Fruit fly (Drosophila melanogaster): ENCODE results near the gene CG1092.

Gene CG1092

dm6 chr3R:4281119-4281861, 14.7 kb downstream of the CG1092 start:
- TF ChIP-seq Hr96 (GFP tag; optimal IDR thresholded peaks at IDR 0.05), result peak; percentile 18
- TF ChIP-seq cic (GFP tag; optimal IDR thresholded peaks at IDR 0.05), result peak; percentile 20
- no peak for TF ChIP-seq Crg-1 (GFP tag; optimal IDR thresholded peaks at IDR 0.05)

- TF ChIP-seq bab1 (GFP tag; optimal IDR thresholded peaks at IDR 0.05) (no peak), CG12768 (GFP tag; optimal IDR thresholded peaks at IDR 0.05) (no peak), CG11617 (GFP tag; optimal IDR thresholded peaks at IDR 0.05) (no peak), cic (GFP tag; optimal IDR thresholded peaks at IDR 0.05) (no peak), CG1620 (GFP tag; optimal IDR thresholded peaks at IDR 0.05) (no peak), CG7045 (GFP tag; optimal IDR thresholded peaks at IDR 0.05) (no peak), tj (GFP tag; optimal IDR thresholded peaks at IDR 0.05) (no peak), kay (GFP tag; ENCODE audit: borderline replicate concordance) (no peak), Crg-1 (GFP tag; optimal IDR thresholded peaks at IDR 0.05) (no peak), pad (GFP tag; optimal IDR thresholded peaks at IDR 0.05) (no peak), CG5204 (GFP tag; optimal IDR thresholded peaks at IDR 0.05) (no peak), Clk (GFP tag; optimal IDR thresholded peaks at IDR 0.05) (no peak), Mnt (GFP tag; optimal IDR thresholded peaks at IDR 0.05) (no peak), CG7101 (tag; optimal IDR thresholded peaks at IDR 0.05) (no peak), toe (GFP tag; optimal IDR thresholded peaks at IDR 0.05) (no peak), CG14711 (tag; optimal IDR thresholded peaks at IDR 0.05) (no peak), Hr96 (GFP tag; optimal IDR thresholded peaks at IDR 0.05) (no peak), CG33017 (tag; optimal IDR thresholded peaks at IDR 0.05) (no peak), ovo (GFP tag; optimal IDR thresholded peaks at IDR 0.05) (no peak), cnc (optimal IDR thresholded peaks at IDR 0.05) (no peak)
These were observed 15.6 kb downstream of the CG1092 start for dm6 chr3R:4282207-4282606.

- TF ChIP-seq kay (GFP tag; ENCODE audit: borderline replicate concordance) (no peak), CG12768 (GFP tag; optimal IDR thresholded peaks at IDR 0.05) (no peak), cic (GFP tag; optimal IDR thresholded peaks at IDR 0.05) (peak; percentile 35)
These were observed 17.9 kb downstream of the CG1092 start for dm6 chr3R:4284376-4284953.

- TF ChIP-seq cic (GFP tag; optimal IDR thresholded peaks at IDR 0.05) (peak; percentile 3), Clk (GFP tag; optimal IDR thresholded peaks at IDR 0.05) (no peak), cnc (optimal IDR thresholded peaks at IDR 0.05) (no peak), CG7045 (GFP tag; optimal IDR thresholded peaks at IDR 0.05) (no peak), CG12768 (GFP tag; optimal IDR thresholded peaks at IDR 0.05) (no peak), Mnt (GFP tag; optimal IDR thresholded peaks at IDR 0.05) (no peak)
These were observed 24.7 kb downstream of the CG1092 start for dm6 chr3R:4291289-4291688.

DNA sequence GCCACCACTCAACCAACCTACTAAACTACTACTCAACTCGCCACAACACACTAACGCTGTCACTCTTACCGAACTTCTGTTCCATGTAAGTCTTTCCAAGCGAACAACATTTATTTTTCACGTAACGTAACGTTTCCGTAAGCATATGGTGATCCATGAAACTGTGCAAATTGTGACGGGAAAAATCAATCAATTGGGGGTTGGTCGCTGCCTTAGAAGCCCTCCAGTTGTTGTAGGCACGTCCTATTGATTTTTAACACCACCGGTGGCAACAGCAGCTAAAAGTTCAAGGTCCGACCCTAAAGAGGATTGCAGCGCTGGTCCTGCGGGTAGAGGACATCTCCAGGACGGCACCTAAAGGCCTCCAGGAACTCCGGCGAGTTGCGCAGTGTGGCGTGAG, 25.6 kb downstream of the CG1092 start:
- TF ChIP-seq CG11617 (GFP tag; optimal IDR thresholded peaks at IDR 0.05) (no peak), pad (GFP tag; optimal IDR thresholded peaks at IDR 0.05) (no peak), cnc (optimal IDR thresholded peaks at IDR 0.05) (no peak), CG33017 (tag; optimal IDR thresholded peaks at IDR 0.05) (no peak), Clk (GFP tag; optimal IDR thresholded peaks at IDR 0.05) (no peak), Hr96 (GFP tag; optimal IDR thresholded peaks at IDR 0.05) (no peak), CG7045 (GFP tag; optimal IDR thresholded peaks at IDR 0.05) (no peak), Mnt (GFP tag; optimal IDR thresholded peaks at IDR 0.05) (no peak), CG1620 (GFP tag; optimal IDR thresholded peaks at IDR 0.05) (no peak), bab1 (GFP tag; optimal IDR thresholded peaks at IDR 0.05) (no peak), kay (GFP tag; ENCODE audit: borderline replicate concordance) (no peak), cic (GFP tag; optimal IDR thresholded peaks at IDR 0.05) (no peak), tj (GFP tag; optimal IDR thresholded peaks at IDR 0.05) (no peak), toe (GFP tag; optimal IDR thresholded peaks at IDR 0.05) (no peak), CG12768 (GFP tag; optimal IDR thresholded peaks at IDR 0.05) (no peak), ovo (GFP tag; optimal IDR thresholded peaks at IDR 0.05) (no peak), CG5204 (GFP tag; optimal IDR thresholded peaks at IDR 0.05) (no peak)

DNA sequence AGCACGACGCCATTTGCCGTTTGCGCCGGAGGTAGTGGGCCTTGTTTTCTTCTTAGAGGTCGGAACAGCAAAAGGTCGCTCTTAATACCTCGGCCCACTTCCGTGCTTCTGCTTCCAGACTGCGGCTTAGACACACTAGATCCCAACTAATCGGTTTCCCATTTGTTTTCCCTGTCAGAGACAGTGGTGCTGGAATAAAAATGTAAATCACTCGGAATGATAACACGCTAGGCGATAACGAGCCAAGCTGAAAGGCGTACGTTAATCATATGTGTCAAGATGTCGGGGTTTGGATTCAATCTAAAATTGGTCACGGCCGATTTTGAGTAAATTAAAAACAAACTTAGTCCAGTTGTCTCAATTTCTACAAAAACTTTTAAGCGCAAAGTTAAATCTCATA, 28.1 kb downstream of the CG1092 start, which contains the start of gene Nepl11:
Gene Nepl11, minus strand, starts transcription at position 152 of the 400 bp plus-strand sequence.
- TF ChIP-seq CG5204 (GFP tag; optimal IDR thresholded peaks at IDR 0.05), result no peak
- TF ChIP-seq cnc (optimal IDR thresholded peaks at IDR 0.05), result no peak
- TF ChIP-seq CG7101 (tag; optimal IDR thresholded peaks at IDR 0.05), result no peak
- no peak for TF ChIP-seq pad (GFP tag; optimal IDR thresholded peaks at IDR 0.05)
- no peak for TF ChIP-seq Clk (GFP tag; optimal IDR thresholded peaks at IDR 0.05)
- TF ChIP-seq Mnt (GFP tag; optimal IDR thresholded peaks at IDR 0.05), result no peak
- no peak for TF ChIP-seq toe (GFP tag; optimal IDR thresholded peaks at IDR 0.05)
- no peak for TF ChIP-seq CG14711 (tag; optimal IDR thresholded peaks at IDR 0.05)
- TF ChIP-seq CG33017 (tag; optimal IDR thresholded peaks at IDR 0.05), result no peak
- TF ChIP-seq CG7045 (GFP tag; optimal IDR thresholded peaks at IDR 0.05), result no peak
- TF ChIP-seq cic (GFP tag; optimal IDR thresholded peaks at IDR 0.05), result no peak
- TF ChIP-seq tj (GFP tag; optimal IDR thresholded peaks at IDR 0.05), result no peak
- TF ChIP-seq CG11617 (GFP tag; optimal IDR thresholded peaks at IDR 0.05), result no peak
- no peak for TF ChIP-seq CG1620 (GFP tag; optimal IDR thresholded peaks at IDR 0.05)
- TF ChIP-seq bab1 (GFP tag; optimal IDR thresholded peaks at IDR 0.05), result no peak
- no peak for TF ChIP-seq ovo (GFP tag; optimal IDR thresholded peaks at IDR 0.05)
- TF ChIP-seq kay (GFP tag; ENCODE audit: borderline replicate concordance), result no peak
- no peak for TF ChIP-seq Crg-1 (GFP tag; optimal IDR thresholded peaks at IDR 0.05)
- no peak for TF ChIP-seq CG12768 (GFP tag; optimal IDR thresholded peaks at IDR 0.05)
- no peak for TF ChIP-seq Hr96 (GFP tag; optimal IDR thresholded peaks at IDR 0.05)
